Worm (Caenorhabditis elegans) whole organism, young adult: ENCODE data around the gene T26C5.3.

ENCODE experiments used
- B0035.1 ChIP-seq: sonication (generic microtip); optimal IDR thresholded peaks from 2 replicates; lab custom pipeline; 2016; ENCODE audit warnings: missing genetic modification characterization, mild to moderate bottlenecking, missing compliant biosample characterization, missing genotype, missing genetic modification reagents
- C06A6.2 ChIP-seq: fragments of 200-800 bp; sonication (Bioruptor generic); conservative IDR thresholded peaks from 2 replicates; pipeline ENCODE4 v1.3.6; 2022; ENCODE audit warnings: missing genetic modification characterization, missing compliant biosample characterization
- F10E7.11 ChIP-seq: sonication (generic microtip); optimal IDR thresholded peaks from 2 replicates; lab custom pipeline; 2017; ENCODE audit warnings: mild to moderate bottlenecking, missing genetic modification characterization, moderate library complexity, missing compliant biosample characterization
- K11D2.4 ChIP-seq: fragments of 200-800 bp; sonication (Bioruptor generic); IDR thresholded peaks from 2 replicates; pipeline ENCODE4 v1.3.6; 2022; ENCODE audit warnings: missing genetic modification reagents, missing genetic modification characterization, missing compliant biosample characterization
- K12H6.12 ChIP-seq: fragments of 200-800 bp; sonication (Bioruptor generic); optimal IDR thresholded peaks from 2 replicates; lab custom pipeline; 2018; ENCODE audit warnings: mild to moderate bottlenecking, missing genetic modification characterization, missing compliant biosample characterization
- T07F8.4 ChIP-seq: sonication (generic microtip); optimal IDR thresholded peaks from 2 replicates; lab custom pipeline; 2016; ENCODE audit warnings: mild to moderate bottlenecking, missing genetic modification characterization, moderate library complexity, missing compliant biosample characterization
- T26A5.8 ChIP-seq: sonication (generic microtip); optimal IDR thresholded peaks from 2 replicates; lab custom pipeline; 2016; ENCODE audit warnings: missing genetic modification characterization, missing compliant biosample characterization
- Y79H2A.3 ChIP-seq: fragments of 200-800 bp; sonication (Bioruptor generic); conservative IDR thresholded peaks from 2 replicates; pipeline ENCODE4 v1.3.6; 2022; ENCODE audit warnings: missing genetic modification reagents, missing genetic modification characterization, missing compliant biosample characterization
- ZK185.1 ChIP-seq: sonication (generic microtip); optimal IDR thresholded peaks from 2 replicates; lab custom pipeline; 2016; ENCODE audit warnings: mild to moderate bottlenecking, missing genetic modification characterization, missing compliant biosample characterization; ENCODE audit not compliant: poor library complexity, severe bottlenecking
- atf-7 ChIP-seq: sonication (generic microtip); optimal IDR thresholded peaks from 2 replicates; lab custom pipeline; 2017; ENCODE audit warnings: mild to moderate bottlenecking, missing genetic modification characterization, missing compliant biosample characterization
- attf-3 ChIP-seq: fragments of 200-800 bp; sonication (Bioruptor generic); conservative IDR thresholded peaks from 2 replicates; pipeline ENCODE4 v1.3.6; 2022; ENCODE audit warnings: missing genetic modification reagents, missing genetic modification characterization, missing compliant biosample characterization
- attf-6 ChIP-seq: fragments of 200-800 bp; sonication (Bioruptor generic); IDR thresholded peaks from 2 replicates; pipeline ENCODE4 v1.3.6; 2022; ENCODE audit warnings: missing genetic modification reagents, missing genetic modification characterization, missing compliant biosample characterization
- bed-1 ChIP-seq: fragments of 200-800 bp; sonication (Bioruptor generic); IDR thresholded peaks from 2 replicates; pipeline ENCODE4 v1.3.6; 2022; ENCODE audit warnings: missing genetic modification reagents, missing genetic modification characterization, missing compliant biosample characterization
- bed-2 ChIP-seq: fragments of 200-800 bp; sonication (Bioruptor generic); IDR thresholded peaks from 2 replicates; pipeline ENCODE4 v1.3.6; 2022; ENCODE audit warnings: missing genetic modification reagents, missing genetic modification characterization, missing compliant biosample characterization
- ccch-3 ChIP-seq: fragments of 200-800 bp; sonication (Bioruptor generic); optimal IDR thresholded peaks from 2 replicates; lab custom pipeline; 2018; ENCODE audit warnings: mild to moderate bottlenecking, missing genetic modification characterization, missing compliant biosample characterization
- ceh-27 ChIP-seq: fragments of 200-800 bp; sonication (Bioruptor generic); optimal IDR thresholded peaks from 2 replicates; lab custom pipeline; 2018; ENCODE audit warnings: mild to moderate bottlenecking, missing genetic modification characterization, moderate library complexity, missing compliant biosample characterization
- dox-1 ChIP-seq: fragments of 200-800 bp; sonication (Bioruptor generic); IDR thresholded peaks from 2 replicates; pipeline ENCODE4 v1.3.6; 2022; ENCODE audit warnings: missing genetic modification reagents, missing genetic modification characterization, missing compliant biosample characterization
- egl-18 ChIP-seq: fragments of 200-800 bp; sonication (Bioruptor generic); IDR thresholded peaks from 2 replicates; pipeline ENCODE4 v1.3.6; 2022; ENCODE audit warnings: missing genetic modification reagents, missing genetic modification characterization, missing compliant biosample characterization
- egrh-3 ChIP-seq: fragments of 200-800 bp; sonication (Bioruptor generic); IDR thresholded peaks from 2 replicates; pipeline ENCODE4 v1.3.6; 2022; ENCODE audit warnings: missing genetic modification reagents, missing genetic modification characterization, missing compliant biosample characterization
- him-1 ChIP-seq: sonication (generic microtip); optimal IDR thresholded peaks from 2 replicates; lab custom pipeline; 2016; ENCODE audit warnings: missing genotype, missing genetic modification reagents, missing genetic modification characterization, missing compliant biosample characterization
- hmg-20 ChIP-seq: fragments of 200-800 bp; sonication (Bioruptor generic); IDR thresholded peaks from 2 replicates; pipeline ENCODE4 v1.3.6; 2022; ENCODE audit warnings: missing genetic modification reagents, missing genetic modification characterization, missing compliant biosample characterization
- hrde-1 ChIP-seq: sonication (generic microtip); optimal IDR thresholded peaks from 2 replicates; lab custom pipeline; 2016; ENCODE audit warnings: missing genetic modification characterization, mild to moderate bottlenecking, missing compliant biosample characterization, moderate library complexity, missing genotype, missing genetic modification reagents, borderline replicate concordance
- lag-1 ChIP-seq: fragments of 200-800 bp; sonication (Bioruptor generic); IDR thresholded peaks from 2 replicates; pipeline ENCODE4 v1.3.6; 2022; ENCODE audit warnings: missing genetic modification reagents, missing genetic modification characterization, missing compliant biosample characterization
- let-607 ChIP-seq, 2 experiments: fragments of 200-800 bp in 1 of 2; sonication (Bioruptor generic) in 1 of 2; sonication (generic microtip) in 1 of 2; optimal IDR thresholded peaks; 2 replicates each; lab custom pipeline; 2016 to 2018; ENCODE audit warnings: mild to moderate bottlenecking in 2 of 2, missing compliant biosample characterization in 2 of 2, missing genetic modification characterization in 2 of 2, moderate library complexity in 2 of 2, missing genotype in 1 of 2
- lin-35 ChIP-seq, 3 experiments: fragments of 150-350 bp in 2 of 3; sonication (generic microtip) in 1 of 3; optimal IDR thresholded peaks; 2 replicates each; lab custom pipeline; 2014 to 2018; ENCODE audit warnings: missing biosample characterization in 3 of 3, missing genetic modification characterization in 3 of 3, missing genetic modification reagents in 3 of 3
- lin-54 ChIP-seq: fragments of 200-800 bp; sonication (Bioruptor generic); optimal IDR thresholded peaks from 2 replicates; lab custom pipeline; 2018; ENCODE audit warnings: mild to moderate bottlenecking, missing genetic modification characterization, missing compliant biosample characterization
- lsl-1 ChIP-seq: fragments of 200-800 bp; sonication (Bioruptor generic); optimal IDR thresholded peaks from 2 replicates; lab custom pipeline; 2018; ENCODE audit warnings: mild to moderate bottlenecking, missing genetic modification characterization, moderate library complexity, missing compliant biosample characterization
- lsy-27 ChIP-seq: sonication (generic microtip); optimal IDR thresholded peaks from 2 replicates; lab custom pipeline; 2017; ENCODE audit warnings: missing genetic modification characterization, mild to moderate bottlenecking, missing compliant biosample characterization, antibody characterized with exemption, missing genotype, borderline replicate concordance; ENCODE audit not compliant: insufficient read depth
- madf-6 ChIP-seq: fragments of 200-800 bp; sonication (Bioruptor generic); IDR thresholded peaks from 2 replicates; pipeline ENCODE4 v1.3.6; 2022; ENCODE audit warnings: missing genetic modification reagents, missing genetic modification characterization, missing compliant biosample characterization
- mcd-1 ChIP-seq: fragments of 200-800 bp; sonication (Bioruptor generic); IDR thresholded peaks from 2 replicates; pipeline ENCODE4 v1.3.6; 2022; ENCODE audit warnings: missing genetic modification reagents, missing genetic modification characterization, missing compliant biosample characterization
- mel-28 ChIP-seq: sonication (generic microtip); optimal IDR thresholded peaks from 2 replicates; lab custom pipeline; 2016; ENCODE audit warnings: borderline replicate concordance, mild to moderate bottlenecking, missing genetic modification characterization, missing compliant biosample characterization
- mes-4 ChIP-seq: sonication (generic microtip); optimal IDR thresholded peaks from 2 replicates; lab custom pipeline; 2016; ENCODE audit warnings: missing genotype, missing genetic modification characterization, missing compliant biosample characterization
- nfya-1 ChIP-seq: sonication (generic microtip); optimal IDR thresholded peaks from 2 replicates; lab custom pipeline; 2017; ENCODE audit warnings: antibody characterized with exemption, missing compliant biosample characterization, missing genetic modification characterization, borderline replicate concordance; ENCODE audit not compliant: insufficient read depth
- nhr-80 ChIP-seq: sonication (generic microtip); optimal IDR thresholded peaks from 2 replicates; lab custom pipeline; 2016; ENCODE audit warnings: missing genetic modification characterization, missing compliant biosample characterization
- snpc-1.3 ChIP-seq: sonication (generic microtip); optimal IDR thresholded peaks from 2 replicates; lab custom pipeline; 2017; ENCODE audit warnings: missing genetic modification characterization, mild to moderate bottlenecking, missing compliant biosample characterization, antibody characterized with exemption, moderate library complexity, missing genotype, missing genetic modification reagents; ENCODE audit not compliant: insufficient read depth
- snpc-4 ChIP-seq, 5 experiments: fragments of 150-350 bp in 1 of 5; sonication (generic microtip) in 4 of 5; optimal IDR thresholded peaks; 2 replicates each; lab custom pipeline; 2014 to 2018; ENCODE audit warnings: missing genetic modification characterization in 5 of 5, missing biosample characterization in 3 of 5, antibody characterized with exemption in 2 of 5, mild to moderate bottlenecking in 2 of 5, missing compliant biosample characterization in 2 of 5, missing genotype in 2 of 5, moderate library complexity in 2 of 5, missing genetic modification reagents in 1 of 5
- somi-1 ChIP-seq: fragments of 200-800 bp; sonication (Bioruptor generic); optimal IDR thresholded peaks from 2 replicates; lab custom pipeline; 2018; ENCODE audit warnings: mild to moderate bottlenecking, missing genetic modification characterization, missing compliant biosample characterization
- tbp1 ChIP-seq: fragments of 200-800 bp; sonication (Bioruptor generic); optimal IDR thresholded peaks from 2 replicates; lab custom pipeline; 2018; ENCODE audit warnings: mild to moderate bottlenecking, missing genetic modification characterization, missing compliant biosample characterization
- tbx-9 ChIP-seq: sonication (generic microtip); optimal IDR thresholded peaks from 2 replicates; lab custom pipeline; 2016; ENCODE audit warnings: borderline replicate concordance, missing genetic modification characterization, inconsistent platforms, missing compliant biosample characterization
- unc-130 ChIP-seq: sonication (generic microtip); optimal IDR thresholded peaks from 2 replicates; lab custom pipeline; 2016; ENCODE audit warnings: missing genetic modification reagents, missing genetic modification characterization, missing compliant biosample characterization
- zfh-2 ChIP-seq: fragments of 200-800 bp; sonication (Bioruptor generic); conservative IDR thresholded peaks from 2 replicates; pipeline ENCODE4 v1.3.6; 2022; ENCODE audit warnings: missing genetic modification reagents, missing genetic modification characterization, missing compliant biosample characterization
- zim-3 ChIP-seq: sonication (generic microtip); optimal IDR thresholded peaks from 2 replicates; lab custom pipeline; 2017; ENCODE audit warnings: mild to moderate bottlenecking, missing genetic modification characterization, moderate library complexity, missing compliant biosample characterization
- ztf-22 ChIP-seq: fragments of 200-800 bp; sonication (Bioruptor generic); optimal IDR thresholded peaks from 2 replicates; lab custom pipeline; 2018; ENCODE audit warnings: mild to moderate bottlenecking, missing genetic modification characterization, moderate library complexity, missing compliant biosample characterization

Gene T26C5.3

ce11 chrII:9271285-9271684 is 34.9 kb downstream of the T26C5.3 start (continued):
- TF ChIP-seq lsy-27 (tag; lab: Kevin White, UChicago) (no peak), madf-6 (no peak), attf-6 (GFP tag; lab: Robert Waterston, UW) (no peak)

DNA sequence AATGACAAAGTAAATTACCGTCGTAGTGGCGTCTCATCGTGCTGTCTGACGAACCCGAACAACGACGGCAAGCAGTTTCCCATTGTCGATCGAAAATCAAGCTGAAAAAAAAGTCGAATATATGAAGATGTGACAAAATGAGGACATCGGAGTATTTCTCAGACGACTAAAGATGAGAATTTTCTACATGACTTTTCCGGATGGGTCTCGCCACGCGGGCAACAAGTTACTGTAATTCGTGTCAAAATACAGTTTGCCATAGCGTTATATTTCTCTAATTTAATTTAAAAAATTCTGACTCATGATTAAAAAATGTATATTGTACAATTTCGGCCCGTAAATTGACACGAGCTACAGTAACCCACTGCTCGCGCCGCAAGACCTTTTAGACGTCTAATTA is 36.6 kb downstream of the T26C5.3 start, which contains the start of gene C01G6.4:
Gene C01G6.4, minus strand, starts transcription at position 101 of the 400 bp plus-strand sequence.
- TF ChIP-seq tbp1 (GFP tag; lab: Kevin White, UChicago): no peak
- no peak for TF ChIP-seq egl-18 (GFP tag; lab: Robert Waterston, UW)
- no peak for TF ChIP-seq hmg-20
- TF ChIP-seq let-607 (tag; optimal IDR thresholded peaks at IDR 0.05; lab: Kevin White, UChicago): no peak
- no peak for TF ChIP-seq unc-130 (GFP tag; lab: Kevin White, UChicago)
- no peak for TF ChIP-seq lsl-1 (GFP tag; lab: Kevin White, UChicago)
- TF ChIP-seq hrde-1 (tag; lab: Kevin White, UChicago): no peak
- no peak for TF ChIP-seq C06A6.2 (GFP tag; lab: Robert Waterston, UW)
- no peak for TF ChIP-seq lag-1
- no peak for TF ChIP-seq K12H6.12
- no peak for TF ChIP-seq mcd-1 (GFP tag; lab: Robert Waterston, UW)
- no peak for TF ChIP-seq lin-54 (GFP tag; lab: Kevin White, UChicago)
- TF ChIP-seq snpc-1.3 (tag; lab: Kevin White, UChicago): no peak
- TF ChIP-seq tbx-9 (tag; lab: Kevin White, UChicago): no peak
- TF ChIP-seq ztf-22 (GFP tag; lab: Kevin White, UChicago): no peak
- TF ChIP-seq mel-28 (tag; lab: Kevin White, UChicago): no peak
- TF ChIP-seq egrh-3 (GFP tag; lab: Robert Waterston, UW): no peak
- no peak for TF ChIP-seq snpc-4 (GFP tag; optimal IDR thresholded peaks at IDR 0.05; lab: Kevin White, UChicago)
- TF ChIP-seq snpc-4 (tag; optimal IDR thresholded peaks at IDR 0.05; lab: Kevin White, UChicago): no peak

DNA sequence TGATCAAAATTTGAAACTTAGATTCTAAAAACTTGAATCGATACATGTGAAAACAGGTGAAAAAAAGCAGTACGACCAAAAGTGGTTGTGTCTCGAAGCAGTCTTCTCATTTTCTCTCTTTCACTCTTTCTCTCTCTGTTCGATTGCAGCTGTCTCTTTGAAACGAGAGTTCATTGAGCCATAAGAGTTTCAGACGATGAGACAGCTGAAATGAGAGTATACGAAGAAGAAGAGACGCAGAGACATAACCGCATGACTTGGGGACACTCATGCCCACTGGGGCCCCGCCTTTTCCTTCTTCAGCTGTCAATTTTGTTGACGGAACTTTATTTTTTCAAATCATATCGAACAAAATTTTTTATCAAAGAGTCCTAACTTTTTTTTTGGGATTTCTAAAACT is 37.6 kb downstream of the T26C5.3 start:
- TF ChIP-seq T26A5.8 (tag; lab: Kevin White, UChicago) (no peak), lin-35 (GFP tag; optimal IDR thresholded peaks at IDR 0.05; lab: Kevin White, UChicago) (peak in 1 of 3 experiments; percentile 65), T07F8.4 (tag; lab: Kevin White, UChicago) (no peak), nfya-1 (tag; lab: Kevin White, UChicago) (no peak), ceh-27 (GFP tag; lab: Kevin White, UChicago) (peak; percentile 67), bed-2 (GFP tag; lab: Robert Waterston, UW) (no peak), K11D2.4 (GFP tag; lab: Robert Waterston, UW) (peak; percentile 70; the same call in 1 of the 2 replicates), snpc-4 (GFP tag; optimal IDR thresholded peaks at IDR 0.05; lab: Kevin White, UChicago) (no peak), snpc-4 (tag; optimal IDR thresholded peaks at IDR 0.05; lab: Kevin White, UChicago) (peak in 1 of 4 experiments; percentile 48), nhr-80 (tag; lab: Kevin White, UChicago) (peak; percentile 81), somi-1 (peak; percentile 75), dox-1 (GFP tag; lab: Robert Waterston, UW) (peak; percentile 72), him-1 (tag; lab: Kevin White, UChicago) (no peak), F10E7.11 (tag; lab: Kevin White, UChicago) (no peak), ccch-3 (no peak), attf-3 (0 out of 2 replicates have a peak, but pooled peaks have one; percentile 36), bed-1 (GFP tag; lab: Robert Waterston, UW) (no peak), zim-3 (no peak), let-607 (tag; optimal IDR thresholded peaks at IDR 0.05; lab: Kevin White, UChicago) (peak; percentile 35 to 57), unc-130 (GFP tag; lab: Kevin White, UChicago) (no peak), mes-4 (tag; lab: Kevin White, UChicago) (no peak), atf-7 (tag; lab: Kevin White, UChicago) (peak; percentile 34), ztf-22 (GFP tag; lab: Kevin White, UChicago) (peak; percentile 20), zfh-2 (peak; percentile 32; the same call in 1 of the 2 replicates), ZK185.1 (peak; percentile 74), Y79H2A.3 (GFP tag; lab: Robert Waterston, UW) (no peak), B0035.1 (tag; lab: Kevin White, UChicago) (no peak)
